Worm (Caenorhabditis elegans) whole organism, L2 larva: ENCODE data around the gene srw-43.

Source experiments
- R02D3.7 ChIP-seq: fragments of 150-350 bp; optimal IDR thresholded peaks from 2 replicates; lab custom pipeline; 2014; ENCODE audit warnings: missing biosample characterization, missing genetic modification characterization
- ama-1 ChIP-seq: fragments of 150-350 bp; optimal IDR thresholded peaks from 2 replicates; lab custom pipeline; 2018; ENCODE audit warnings: inconsistent platforms
- blmp-1 ChIP-seq: sonication (generic microtip); optimal IDR thresholded peaks from 2 replicates; lab custom pipeline; 2017; ENCODE audit warnings: missing genetic modification characterization, mild to moderate bottlenecking, missing compliant biosample characterization, antibody characterized with exemption, moderate library complexity; ENCODE audit not compliant: insufficient read depth
- ceh-82 ChIP-seq: fragments of 150-350 bp; optimal IDR thresholded peaks from 2 replicates; lab custom pipeline; 2014; ENCODE audit warnings: missing biosample characterization, missing genetic modification characterization
- egl-27 ChIP-seq: sonication (generic microtip); optimal IDR thresholded peaks from 3 replicates; lab custom pipeline; 2017; ENCODE audit warnings: missing biosample characterization, missing genetic modification reagents, missing genetic modification characterization
- elt-1 ChIP-seq: fragments of 150-350 bp; optimal IDR thresholded peaks from 2 replicates; lab custom pipeline; 2014; ENCODE audit warnings: missing biosample characterization, missing genetic modification characterization
- mab-5 ChIP-seq: fragments of 150-350 bp; optimal IDR thresholded peaks from 2 replicates; lab custom pipeline; 2014; ENCODE audit warnings: missing biosample characterization, missing genetic modification characterization
- nhr-237 ChIP-seq: fragments of 150-350 bp; optimal IDR thresholded peaks from 2 replicates; lab custom pipeline; 2014; ENCODE audit warnings: missing biosample characterization, missing genetic modification characterization
- sem-4 ChIP-seq: fragments of 150-350 bp; optimal IDR thresholded peaks from 2 replicates; lab custom pipeline; 2014; ENCODE audit warnings: missing biosample characterization, missing genetic modification reagents, missing genetic modification characterization
- snpc-4 ChIP-seq: fragments of 150-350 bp; optimal IDR thresholded peaks from 2 replicates; lab custom pipeline; 2014; ENCODE audit warnings: missing biosample characterization, missing genetic modification characterization
- ztf-11 ChIP-seq: sonication (generic microtip); optimal IDR thresholded peaks from 2 replicates; lab custom pipeline; 2017; ENCODE audit warnings: missing biosample characterization, missing genetic modification characterization

DNA sequence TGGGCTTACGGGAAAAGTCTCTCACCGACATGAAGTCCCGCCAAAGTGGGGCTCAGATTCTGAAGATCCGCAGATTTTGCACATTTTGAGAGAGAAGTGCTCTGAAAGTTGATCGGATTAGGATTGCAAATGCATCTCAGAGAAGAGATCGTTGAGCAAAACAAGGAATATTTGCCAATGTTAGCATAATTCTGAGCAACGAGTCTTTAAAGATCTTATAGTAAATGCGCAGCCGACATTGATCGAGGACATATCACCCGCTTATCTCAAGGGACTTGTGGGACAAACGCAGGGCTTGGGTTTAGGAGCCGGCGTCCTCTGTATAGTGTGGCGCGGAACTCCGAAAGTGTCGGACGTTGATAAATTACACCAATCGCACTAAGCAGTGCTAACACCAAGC lies 37.9 kb downstream of the srw-43 start, which contains the start of gene nhr-112:
- TF ChIP-seq R02D3.7 (no peak), nhr-237 (tag; lab: Kevin White, UChicago) (no peak), egl-27 (tag; lab: Kevin White, UChicago) (no peak), ceh-82 (no peak), ama-1 (no peak), elt-1 (no peak), sem-4 (tag; lab: Kevin White, UChicago) (no peak), ztf-11 (tag; lab: Kevin White, UChicago) (no peak), mab-5 (no peak), blmp-1 (tag; lab: Kevin White, UChicago) (no peak), snpc-4 (tag; lab: Kevin White, UChicago) (no peak)
